Fruit fly (Drosophila melanogaster) whole organism, wandering third instar larva: Measurements from ENCODE around the gene ec.

Experiments
- Abd-B ChIP-seq: fragments of >200 bp; optimal IDR thresholded peaks from 2 replicates; lab custom pipeline; 2017; ENCODE audit warnings: missing biosample characterization, missing genetic modification characterization
- CG32264 ChIP-seq: fragments of 200-800 bp; sonication (Bioruptor generic); optimal IDR thresholded peaks from 2 replicates; lab custom pipeline; 2016; ENCODE audit warnings: missing biosample characterization, missing genetic modification characterization
- CG9705 ChIP-seq: fragments of 200-800 bp; sonication (Bioruptor generic); optimal IDR thresholded peaks from 2 replicates; lab custom pipeline; 2018; ENCODE audit warnings: missing biosample characterization, mild to moderate bottlenecking, missing genetic modification characterization
- CrebA ChIP-seq: fragments of 200-800 bp; sonication (Bioruptor generic); optimal IDR thresholded peaks from 2 replicates; lab custom pipeline; 2016; ENCODE audit warnings: missing biosample characterization, mild to moderate bottlenecking, missing genetic modification characterization, borderline replicate concordance
- Dfd ChIP-seq: fragments of >200 bp; optimal IDR thresholded peaks from 2 replicates; lab custom pipeline; 2017; ENCODE audit warnings: missing biosample characterization, missing genetic modification characterization
- Dif ChIP-seq: fragments of 200-275, 200-300 bp; sonication (Bioruptor generic); optimal IDR thresholded peaks from 2 replicates; lab custom pipeline; 2018; ENCODE audit warnings: missing biosample characterization, missing genetic modification characterization; ENCODE audit not compliant: partially characterized antibody
- GATAd ChIP-seq: sonication (Bioruptor generic); optimal IDR thresholded peaks from 2 replicates; lab custom pipeline; 2016; ENCODE audit warnings: missing biosample characterization, missing genetic modification characterization
- HLH106 ChIP-seq: fragments of 200-800 bp; optimal IDR thresholded peaks from 3 replicates; lab custom pipeline; 2019; ENCODE audit warnings: missing biosample characterization, mild to moderate bottlenecking, missing genetic modification characterization, moderate library complexity
- Hnf4 ChIP-seq: fragments of 200-800 bp; sonication (Bioruptor generic); optimal IDR thresholded peaks from 2 replicates; lab custom pipeline; 2016; ENCODE audit warnings: missing biosample characterization, mild to moderate bottlenecking, missing genetic modification characterization
- Hr78 ChIP-seq: fragments of >200 bp; optimal IDR thresholded peaks from 2 replicates; lab custom pipeline; 2017; ENCODE audit warnings: missing biosample characterization, missing genetic modification characterization
- Hr83 ChIP-seq: fragments of 200-300 bp; sonication (Bioruptor generic); optimal IDR thresholded peaks from 2 replicates; lab custom pipeline; 2016; ENCODE audit warnings: missing biosample characterization, mild to moderate bottlenecking, missing genetic modification characterization, moderate library complexity; ENCODE audit not compliant: poor library complexity, severe bottlenecking
- Jra ChIP-seq: sonication (Bioruptor generic); optimal IDR thresholded peaks from 2 replicates; lab custom pipeline; 2016; ENCODE audit warnings: missing biosample characterization, missing genetic modification characterization
- Mio ChIP-seq: sonication (Bioruptor generic); optimal IDR thresholded peaks from 2 replicates; lab custom pipeline; 2016; ENCODE audit warnings: missing biosample characterization, missing genetic modification characterization
- Myc ChIP-seq: fragments of >200 bp; optimal IDR thresholded peaks from 2 replicates; lab custom pipeline; 2017
- N ChIP-seq: fragments of >200 bp; optimal IDR thresholded peaks from 2 replicates; lab custom pipeline; 2018; ENCODE audit warnings: missing biosample characterization, missing external identifiers, missing genetic modification characterization
- OdsH ChIP-seq: fragments of 200-800 bp; sonication (Bioruptor generic); optimal IDR thresholded peaks from 2 replicates; lab custom pipeline; 2016; ENCODE audit warnings: missing biosample characterization, mild to moderate bottlenecking, missing genetic modification characterization
- Rel ChIP-seq, 2 experiments: fragments of 200-800 bp; sonication (Bioruptor generic) in 1 of 2; optimal IDR thresholded peaks; 2 replicates in 1 of 2; 3 replicates in 1 of 2; lab custom pipeline; 2016 to 2019; ENCODE audit warnings: mild to moderate bottlenecking in 2 of 2, missing biosample characterization in 2 of 2, missing genetic modification characterization in 2 of 2, moderate library complexity in 1 of 2
- Sp1 ChIP-seq: fragments of 200-800 bp; sonication (Bioruptor generic); optimal IDR thresholded peaks from 3 replicates; lab custom pipeline; 2019; ENCODE audit warnings: missing biosample characterization, mild to moderate bottlenecking, missing genetic modification characterization, moderate library complexity
- Vsx2 ChIP-seq: fragments of 200-300, 225-300 bp; sonication (Bioruptor generic); optimal IDR thresholded peaks from 2 replicates; lab custom pipeline; 2018; ENCODE audit warnings: missing biosample characterization, missing genetic modification characterization; ENCODE audit not compliant: partially characterized antibody
- br ChIP-seq: fragments of 200-800 bp; sonication (Bioruptor generic); optimal IDR thresholded peaks from 2 replicates; lab custom pipeline; 2016; ENCODE audit warnings: missing biosample characterization, missing genetic modification characterization
- brk ChIP-seq: fragments of 200-800 bp; sonication (Bioruptor generic); optimal IDR thresholded peaks from 2 replicates; lab custom pipeline; 2016; ENCODE audit warnings: missing biosample characterization, mild to moderate bottlenecking, missing genetic modification characterization
- dl ChIP-seq, 2 experiments: fragments of 175-275, 200-275 bp in 1 of 2; fragments of 200-275 bp in 1 of 2; sonication (Bioruptor generic); optimal IDR thresholded peaks; lab custom pipeline; 2018; ENCODE audit warnings: mild to moderate bottlenecking in 2 of 2, missing biosample characterization in 2 of 2, missing genetic modification characterization in 2 of 2, moderate library complexity in 2 of 2; ENCODE audit not compliant: partially characterized antibody in 2 of 2, insufficient read depth in 1 of 2
- dmrt93B ChIP-seq: fragments of 200-800 bp; sonication (Bioruptor generic); optimal IDR thresholded peaks from 2 replicates; lab custom pipeline; 2018; ENCODE audit warnings: missing biosample characterization, mild to moderate bottlenecking, missing genetic modification characterization
- dsf ChIP-seq: sonication (Bioruptor generic); optimal IDR thresholded peaks from 2 replicates; lab custom pipeline; 2016; ENCODE audit warnings: missing biosample characterization, missing genetic modification characterization, borderline replicate concordance
- ey ChIP-seq: fragments of 200-800 bp; sonication (Bioruptor generic); optimal IDR thresholded peaks from 2 replicates; lab custom pipeline; 2016; ENCODE audit warnings: missing biosample characterization, missing genetic modification characterization
- foxo ChIP-seq, 2 experiments: fragments of 200-800 bp; sonication (Bioruptor generic); optimal IDR thresholded peaks; 2 replicates in 1 of 2; 3 replicates in 1 of 2; lab custom pipeline; 2016 to 2017; ENCODE audit warnings: missing biosample characterization in 2 of 2, missing genetic modification characterization in 2 of 2
- fru ChIP-seq: fragments of 200-800 bp; sonication (Bioruptor generic); optimal IDR thresholded peaks from 3 replicates; lab custom pipeline; 2016; ENCODE audit warnings: missing biosample characterization, mild to moderate bottlenecking, missing genetic modification characterization
- h ChIP-seq: fragments of 200-800 bp; sonication (Bioruptor generic); optimal IDR thresholded peaks from 3 replicates; lab custom pipeline; 2016; ENCODE audit warnings: missing biosample characterization, mild to moderate bottlenecking, missing genetic modification characterization
- jim ChIP-seq: fragments of 175-275, 200-325 bp; sonication (Bioruptor generic); optimal IDR thresholded peaks from 2 replicates; lab custom pipeline; 2016; ENCODE audit warnings: missing biosample characterization, mild to moderate bottlenecking, missing genetic modification characterization
- lola ChIP-seq: fragments of >200 bp; optimal IDR thresholded peaks from 2 replicates; lab custom pipeline; 2017; ENCODE audit warnings: missing biosample characterization, missing genetic modification characterization
- pan ChIP-seq: fragments of >200 bp; optimal IDR thresholded peaks from 2 replicates; lab custom pipeline; 2017
- psq ChIP-seq: fragments of 200-800 bp; sonication (Bioruptor generic); optimal IDR thresholded peaks from 3 replicates; lab custom pipeline; 2017; ENCODE audit warnings: missing biosample characterization, mild to moderate bottlenecking, missing genetic modification characterization, moderate library complexity
- rgr ChIP-seq: fragments of 200-800 bp; sonication (Bioruptor generic); optimal IDR thresholded peaks from 3 replicates; lab custom pipeline; 2016; ENCODE audit warnings: missing biosample characterization, mild to moderate bottlenecking, missing genetic modification characterization
- sage ChIP-seq: fragments of 200-800 bp; sonication (Bioruptor generic); optimal IDR thresholded peaks from 2 replicates; lab custom pipeline; 2016; ENCODE audit warnings: missing biosample characterization, mild to moderate bottlenecking, missing genetic modification characterization
- sv ChIP-seq: fragments of 200-800 bp; sonication (Bioruptor generic); optimal IDR thresholded peaks from 3 replicates; lab custom pipeline; 2016; ENCODE audit warnings: missing biosample characterization, missing genetic modification characterization
- tai ChIP-seq: sonication (Bioruptor generic); optimal IDR thresholded peaks from 2 replicates; lab custom pipeline; 2016; ENCODE audit warnings: missing biosample characterization, missing genetic modification characterization
- usp ChIP-seq: fragments of >200 bp; optimal IDR thresholded peaks from 2 replicates; lab custom pipeline; 2017; ENCODE audit warnings: missing biosample characterization, missing genetic modification characterization
- woc ChIP-seq: sonication (Bioruptor generic); optimal IDR thresholded peaks from 2 replicates; lab custom pipeline; 2016; ENCODE audit warnings: missing biosample characterization, mild to moderate bottlenecking, missing genetic modification characterization

Gene ec

dm6 chrX:3866844-3867457 is 55.5 kb downstream of the ec start:
- peak; percentile 4 for TF ChIP-seq h
- no peak for TF ChIP-seq foxo (GFP tag; optimal IDR thresholded peaks at IDR 0.05; lab: Kevin White, UChicago)
- TF ChIP-seq Myc: no peak
- no peak for TF ChIP-seq Vsx2 (GFP tag; lab: Kevin White, UChicago)
- TF ChIP-seq rgr (GFP tag; lab: Kevin White, UChicago): no peak
- peak; percentile 17 for TF ChIP-seq fru

- TF ChIP-seq Abd-B (GFP tag; lab: Kevin White, UChicago) (no peak), dmrt93B (no peak), Jra (no peak), GATAd (GFP tag; lab: Kevin White, UChicago) (no peak), CrebA (GFP tag; lab: Kevin White, UChicago) (no peak), Vsx2 (GFP tag; lab: Kevin White, UChicago) (no peak), CG9705 (GFP tag; lab: Kevin White, UChicago) (no peak), brk (GFP tag; lab: Kevin White, UChicago) (no peak), dsf (GFP tag; lab: Kevin White, UChicago) (no peak), CG32264 (GFP tag; lab: Kevin White, UChicago) (no peak), fru (no peak), woc (GFP tag; lab: Kevin White, UChicago) (no peak), jim (GFP tag; lab: Kevin White, UChicago) (no peak), sage (GFP tag; lab: Kevin White, UChicago) (no peak), ey (GFP tag; lab: Kevin White, UChicago) (no peak), Hnf4 (GFP tag; lab: Kevin White, UChicago) (no peak), N (GFP tag; lab: Kevin White, UChicago) (no peak), br (no peak)
Observed at dm6 chrX:3867782-3868181, 56.3 kb downstream of the ec start.

dm6 chrX:3868456-3869023 is 57.0 kb downstream of the ec start, which contains the start of gene CG2930:
Gene CG2930, plus strand, starts transcription at chrX:3868973.
- TF ChIP-seq CrebA (GFP tag; lab: Kevin White, UChicago): peak; percentile 63
- TF ChIP-seq lola (GFP tag; lab: Kevin White, UChicago): no peak
- no peak for TF ChIP-seq jim (GFP tag; lab: Kevin White, UChicago)
- TF ChIP-seq Vsx2 (GFP tag; lab: Kevin White, UChicago): no peak
- TF ChIP-seq fru: peak; percentile 93
- TF ChIP-seq psq (GFP tag; lab: Kevin White, UChicago): peak; percentile 85
- TF ChIP-seq Sp1 (GFP tag; lab: Kevin White, UChicago): peak; percentile 96
- no peak for TF ChIP-seq pan (lab: Kevin White, UChicago)
- TF ChIP-seq Hnf4 (GFP tag; lab: Kevin White, UChicago): peak; percentile 93
- TF ChIP-seq br: peak; percentile 93
- peak; percentile 73 for TF ChIP-seq Jra
- TF ChIP-seq usp (GFP tag; lab: Kevin White, UChicago): no peak
- peak; percentile 95 for TF ChIP-seq h
- peak; percentile 81 for TF ChIP-seq tai (GFP tag; lab: Kevin White, UChicago)
- TF ChIP-seq GATAd (GFP tag; lab: Kevin White, UChicago): peak; percentile 63
- peak; percentile 67 for TF ChIP-seq Mio
- TF ChIP-seq OdsH (GFP tag; lab: Kevin White, UChicago): peak; percentile 93
- no peak for TF ChIP-seq Dfd (GFP tag; lab: Kevin White, UChicago)
- TF ChIP-seq Rel (GFP tag; optimal IDR thresholded peaks at IDR 0.05; lab: Kevin White, UChicago): no peak
- TF ChIP-seq Rel (tag; optimal IDR thresholded peaks at IDR 0.05; lab: Kevin White, UChicago): peak; percentile 77
- peak; percentile 97 for TF ChIP-seq rgr (GFP tag; lab: Kevin White, UChicago)
- no peak for TF ChIP-seq Dif (GFP tag; lab: Kevin White, UChicago)
- TF ChIP-seq Hr83 (GFP tag; lab: Kevin White, UChicago): peak; percentile 87
- TF ChIP-seq foxo (GFP tag; optimal IDR thresholded peaks at IDR 0.05; lab: Kevin White, UChicago): peak; percentile 60 to 96
- TF ChIP-seq HLH106 (tag; lab: Kevin White, UChicago): peak; percentile 95
- no peak for TF ChIP-seq sv (GFP tag; lab: Kevin White, UChicago)
- TF ChIP-seq Myc: no peak
- TF ChIP-seq Hr78: no peak
- peak; percentile 76 for TF ChIP-seq woc (GFP tag; lab: Kevin White, UChicago)
- no peak for TF ChIP-seq N (GFP tag; lab: Kevin White, UChicago)
- TF ChIP-seq CG32264 (GFP tag; lab: Kevin White, UChicago): peak; percentile 93
- TF ChIP-seq Abd-B (GFP tag; lab: Kevin White, UChicago): no peak
- peak; percentile 81 for TF ChIP-seq brk (GFP tag; lab: Kevin White, UChicago)
- peak; percentile 89 for TF ChIP-seq sage (GFP tag; lab: Kevin White, UChicago)
- TF ChIP-seq CG9705 (GFP tag; lab: Kevin White, UChicago): peak; percentile 96
- TF ChIP-seq ey (GFP tag; lab: Kevin White, UChicago): peak; percentile 96
- peak; percentile 65 for TF ChIP-seq dsf (GFP tag; lab: Kevin White, UChicago)
- peak; percentile 94 for TF ChIP-seq dmrt93B
- TF ChIP-seq dl (GFP tag; optimal IDR thresholded peaks at IDR 0.05; lab: Kevin White, UChicago; ENCODE audit: insufficient read depth in 1 of 2, partially characterized antibody in 2 of 2): no peak
